Worm (Caenorhabditis elegans): Measurements from ENCODE around the gene clec-135.

Gene clec-135

DNA sequence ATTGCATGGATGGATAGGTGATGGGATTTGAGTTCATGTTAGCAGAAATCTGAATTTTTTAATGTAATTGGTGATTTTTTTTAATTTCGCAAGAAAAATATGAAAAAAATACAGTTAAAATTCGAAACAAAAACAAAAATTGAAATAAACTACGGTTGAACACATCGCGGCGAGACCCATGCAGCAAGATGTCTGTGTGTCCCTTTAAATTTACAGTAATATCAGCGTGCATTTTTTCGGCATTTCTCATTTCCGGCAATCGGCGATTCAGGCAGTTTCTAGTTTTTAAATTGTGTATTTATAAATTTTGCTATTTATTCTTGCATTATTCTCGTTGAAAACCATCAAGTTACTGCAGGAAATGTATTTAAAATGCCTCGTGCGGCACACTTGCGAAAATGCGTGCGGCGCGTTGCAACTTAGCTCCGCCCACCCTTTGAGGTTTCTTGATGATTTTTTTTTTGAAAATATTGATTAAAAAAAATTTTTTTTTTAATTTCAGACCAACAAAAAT is 20.8 kb downstream of the clec-135 start, which contains the start of the genes fbxc-44 and C16A11.2 (continued):
- TF ChIP-seq hlh-17 (GFP tag; optimal IDR thresholded peaks at IDR 0.05; ENCODE audit: borderline replicate concordance), result no peak
- peak; percentile 43 for TF ChIP-seq xbp-1 (tag; optimal IDR thresholded peaks at IDR 0.05)
- TF ChIP-seq dpl-1 (GFP tag; optimal IDR thresholded peaks at IDR 0.05), result peak; percentile 9 to 25 (median 18)
- TF ChIP-seq unc-130 (tag; optimal IDR thresholded peaks at IDR 0.05), result peak; percentile 55
- no peak for TF ChIP-seq ceh-90 (tag; optimal IDR thresholded peaks at IDR 0.05)
- no peak for TF ChIP-seq zag-1 (tag; optimal IDR thresholded peaks at IDR 0.05)
- TF ChIP-seq ceh-82 (tag; optimal IDR thresholded peaks at IDR 0.05), result peak in 2 of 3 experiments; percentile 11 to 13
- no peak for TF ChIP-seq unc-62 (GFP tag; optimal IDR thresholded peaks at IDR 0.05)
- TF ChIP-seq Y116A8C.19 (tag; optimal IDR thresholded peaks at IDR 0.05; ENCODE audit: borderline replicate concordance), result no peak
- TF ChIP-seq mep-1 (tag; optimal IDR thresholded peaks at IDR 0.05), result peak; percentile 18
- TF ChIP-seq lin-35 (GFP tag; optimal IDR thresholded peaks at IDR 0.05), result peak in 1 of 2 experiments; percentile 39
- TF ChIP-seq rnt-1 (tag; optimal IDR thresholded peaks at IDR 0.05), result no peak
- peak; percentile 51 to 54 for TF ChIP-seq lsy-2 (tag; optimal IDR thresholded peaks at IDR 0.05)
- no peak for TF ChIP-seq zip-4 (GFP tag; optimal IDR thresholded peaks at IDR 0.05)
- TF ChIP-seq snpc-4 (tag; optimal IDR thresholded peaks at IDR 0.05), result peak; percentile 41
- TF ChIP-seq nhr-85 (tag), result no peak
- no peak for TF ChIP-seq unc-30 (tag; optimal IDR thresholded peaks at IDR 0.05)
- TF ChIP-seq sptf-1 (tag; optimal IDR thresholded peaks at IDR 0.05), result no peak
- no peak for TF ChIP-seq lin-14 (GFP tag; optimal IDR thresholded peaks at IDR 0.05)
- peak; percentile 31 to 59 for TF ChIP-seq efl-1 (optimal IDR thresholded peaks at IDR 0.05)
- peak; percentile 20 to 94 for TF ChIP-seq efl-1 (GFP tag; optimal IDR thresholded peaks at IDR 0.05 in 1 of 2)
- no peak for TF ChIP-seq fkh-8 (tag; optimal IDR thresholded peaks at IDR 0.05)
- TF ChIP-seq sup-37 (GFP tag; optimal IDR thresholded peaks at IDR 0.05), result no peak
- TF ChIP-seq F16B12.6 (tag; optimal IDR thresholded peaks at IDR 0.05), result peak; percentile 32

DNA sequence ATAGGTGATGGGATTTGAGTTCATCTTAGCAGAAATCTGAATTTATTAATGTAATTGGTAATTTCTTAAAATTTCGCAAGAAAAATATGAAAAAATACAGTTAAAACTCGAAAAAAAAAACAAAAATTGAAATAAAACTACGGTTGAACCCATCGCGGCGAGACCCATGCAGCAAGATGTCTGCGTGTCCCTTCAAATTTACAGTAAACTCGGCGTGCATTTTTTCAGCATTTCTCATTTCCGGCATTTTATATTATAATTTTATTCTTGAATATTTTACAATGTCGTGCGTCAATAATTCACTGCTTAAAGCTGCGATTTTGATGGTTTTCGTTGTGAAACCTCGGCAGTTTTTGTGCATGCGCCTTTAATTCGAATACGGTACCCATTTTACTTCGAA is 22.6 kb downstream of the clec-135 start, which contains the start of gene fbxc-43:
TSS of gene fbxc-43 (minus strand) at position 38 of the 400 bp plus-strand sequence.
- TF ChIP-seq snu-23 (GFP tag; optimal IDR thresholded peaks at IDR 0.05) (no peak), hlh-4 (tag; optimal IDR thresholded peaks at IDR 0.05) (no peak), lir-3 (tag; optimal IDR thresholded peaks at IDR 0.05; ENCODE audit: poor library complexity) (no peak), nhr-76 (tag; optimal IDR thresholded peaks at IDR 0.05) (no peak), zag-1 (tag; optimal IDR thresholded peaks at IDR 0.05) (no peak), sox-4 (tag; optimal IDR thresholded peaks at IDR 0.05) (no peak), lin-39 (tag; optimal IDR thresholded peaks at IDR 0.05) (no peak), irx-1 (tag; optimal IDR thresholded peaks at IDR 0.05) (no peak), vab-15 (tag; optimal IDR thresholded peaks at IDR 0.05) (no peak), fos-1 (tag; optimal IDR thresholded peaks at IDR 0.05) (no peak), nhr-28 (tag; optimal IDR thresholded peaks at IDR 0.05) (no peak), ces-1 (GFP tag; optimal IDR thresholded peaks at IDR 0.05) (no peak), unc-130 (tag; optimal IDR thresholded peaks at IDR 0.05) (no peak), mdl-1 (tag; optimal IDR thresholded peaks at IDR 0.05) (no peak), grh-1 (GFP tag; IDR thresholded peaks at IDR 0.05) (no peak), pax-3 (tag; optimal IDR thresholded peaks at IDR 0.05) (no peak)

DNA sequence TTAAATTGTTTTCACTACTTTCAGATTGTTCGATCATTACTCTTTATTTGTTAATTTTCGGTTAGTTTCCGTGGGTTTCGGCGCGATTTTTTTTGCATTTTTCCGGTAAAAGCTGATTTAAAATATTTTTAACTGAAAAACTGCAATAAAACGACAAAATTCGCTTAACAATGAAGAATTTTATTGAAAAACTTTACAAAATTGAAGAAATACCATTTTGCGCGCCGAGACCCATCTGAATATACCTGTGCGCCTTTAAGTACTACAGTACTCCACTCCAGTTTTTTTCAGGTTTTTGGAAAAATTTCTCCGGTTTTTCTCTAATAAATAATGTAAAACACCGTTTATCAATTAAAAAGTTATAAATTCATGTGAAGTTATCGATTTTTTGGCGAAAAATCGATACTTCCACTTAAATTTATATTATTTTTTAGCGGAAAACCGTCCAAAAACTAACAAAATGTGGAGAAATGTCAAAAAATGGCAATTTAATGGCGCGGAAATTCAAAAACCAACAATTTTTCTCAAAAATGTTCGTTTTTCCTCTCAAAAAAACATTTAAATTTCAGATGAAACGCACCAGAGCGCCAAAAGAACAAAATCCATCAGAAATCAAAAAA is 27.7 kb downstream of the clec-135 start, which contains the start of gene C16A11.10:
TSS of gene C16A11.10 (plus strand) at position 570 of the 620 bp plus-strand sequence.
- TF ChIP-seq rnt-1 (tag; optimal IDR thresholded peaks at IDR 0.05), result no peak
- TF ChIP-seq fos-1 (tag; optimal IDR thresholded peaks at IDR 0.05), result no peak
- no peak for TF ChIP-seq dpl-1 (GFP tag; optimal IDR thresholded peaks at IDR 0.05)
- no peak for TF ChIP-seq zip-4 (GFP tag; optimal IDR thresholded peaks at IDR 0.05)
- TF ChIP-seq lin-39 (tag; optimal IDR thresholded peaks at IDR 0.05), result no peak

Data from whole organism, L1 larva.